Fruit fly (Drosophila melanogaster): ENCODE results near the gene f-cup.

Gene f-cup

DNA sequence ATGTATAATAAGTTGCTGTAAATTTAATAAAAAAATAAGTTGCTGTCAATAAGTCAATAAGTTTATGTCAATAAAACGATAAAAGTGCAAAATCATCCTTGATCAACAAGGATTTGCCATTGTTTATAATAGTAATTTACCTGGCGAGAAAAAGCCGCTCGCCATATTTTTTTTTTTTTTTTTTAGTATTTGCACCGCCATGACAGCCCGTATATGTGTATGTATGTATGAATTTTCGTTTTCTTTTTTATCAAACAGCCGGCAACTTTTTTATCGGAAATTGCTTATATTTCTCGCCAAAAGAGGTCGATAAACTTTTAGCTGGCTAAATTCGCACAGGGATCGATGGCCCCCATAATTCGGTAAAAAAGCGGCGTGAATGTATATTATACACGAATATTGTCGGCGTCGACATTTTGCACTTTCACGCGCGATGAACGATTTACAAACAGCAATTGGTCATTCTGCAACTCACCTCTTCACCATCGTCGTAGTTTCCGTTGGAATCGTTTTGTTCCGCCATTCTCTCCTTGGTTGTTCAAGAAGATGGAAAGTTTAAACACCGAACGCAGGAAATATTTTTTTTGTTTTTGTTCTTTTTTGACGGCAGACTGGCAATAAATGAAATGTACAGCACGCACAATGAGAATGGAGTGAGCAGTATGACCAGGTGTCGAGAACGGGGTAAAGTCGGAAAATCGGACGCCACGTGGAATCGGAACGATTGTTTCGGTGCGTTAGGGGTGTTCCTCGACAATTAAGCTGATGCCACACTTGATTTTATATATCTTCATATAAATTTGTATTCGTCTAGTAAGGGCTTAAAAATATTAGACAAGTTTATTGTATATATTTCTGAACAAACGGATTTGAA lies 40.5 kb downstream of the f-cup start, which contains the start of gene Hrb87F (continued):
- TF ChIP-seq CG8319 (GFP tag; optimal IDR thresholded peaks at IDR 0.05), result no peak
- no peak for TF ChIP-seq CG7368 (GFP tag; optimal IDR thresholded peaks at IDR 0.05)
- no peak for TF ChIP-seq Eip78C (GFP tag)
- TF ChIP-seq Met (GFP tag; optimal IDR thresholded peaks at IDR 0.05), result no peak
- no peak for TF ChIP-seq Sox102F (GFP tag; optimal IDR thresholded peaks at IDR 0.05)
- TF ChIP-seq Blimp-1 (GFP tag; optimal IDR thresholded peaks at IDR 0.05), result no peak
- peak; percentile 79 for TF ChIP-seq CG6854 (GFP tag; optimal IDR thresholded peaks at IDR 0.05)
- TF ChIP-seq CG15336 (GFP tag; IDR thresholded peaks at IDR 0.05), result no peak
- TF ChIP-seq CG11902 (GFP tag; optimal IDR thresholded peaks at IDR 0.05), result no peak
- no peak for TF ChIP-seq CG1621 (tag; optimal IDR thresholded peaks at IDR 0.05)
- no peak for TF ChIP-seq Ets21C (GFP tag; optimal IDR thresholded peaks at IDR 0.05)
- no peak for TF ChIP-seq Hr4 (GFP tag; optimal IDR thresholded peaks at IDR 0.05)
- peak; percentile 26 for TF ChIP-seq dsx (GFP tag; optimal IDR thresholded peaks at IDR 0.05; ENCODE audit: poor library complexity, severe bottlenecking)
- TF ChIP-seq CG8632 (GFP tag; optimal IDR thresholded peaks at IDR 0.05), result no peak
- no peak for TF ChIP-seq fd85E (GFP tag; optimal IDR thresholded peaks at IDR 0.05)
- no peak for TF ChIP-seq CG16779 (tag; optimal IDR thresholded peaks at IDR 0.05)
- no peak for TF ChIP-seq Eip75B (GFP tag; optimal IDR thresholded peaks at IDR 0.05)
- TF ChIP-seq Hr38 (GFP tag; optimal IDR thresholded peaks at IDR 0.05), result no peak
- TF ChIP-seq net (GFP tag; optimal IDR thresholded peaks at IDR 0.05), result no peak
- TF ChIP-seq achi (GFP tag; optimal IDR thresholded peaks at IDR 0.05), result no peak

DNA sequence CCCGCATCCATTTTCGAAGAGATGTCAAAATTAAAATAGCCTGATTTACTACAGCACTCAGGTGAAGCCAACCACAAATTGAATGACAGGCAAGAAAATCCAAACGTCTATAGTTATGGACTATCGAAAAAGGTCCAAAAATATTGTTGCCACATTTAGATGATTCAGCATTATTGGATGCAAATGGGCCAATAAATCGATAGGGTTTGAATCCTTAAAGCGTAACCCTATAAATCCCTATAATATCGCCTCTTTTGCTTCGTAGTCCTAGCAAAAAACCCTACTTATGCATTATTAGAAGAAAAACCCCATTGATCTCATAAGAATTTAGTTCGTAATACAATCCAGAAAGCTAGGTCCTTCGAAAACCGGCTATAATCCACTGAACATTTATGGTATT lies 44.3 kb downstream of the f-cup start, which contains the start of gene Rbp4:
Gene Rbp4, minus strand, starts transcription at position 101 of the 400 bp plus-strand sequence.
- TF ChIP-seq CG10631 (GFP tag; optimal IDR thresholded peaks at IDR 0.05) (no peak), CG34406 (GFP tag; optimal IDR thresholded peaks at IDR 0.05) (no peak)

DNA sequence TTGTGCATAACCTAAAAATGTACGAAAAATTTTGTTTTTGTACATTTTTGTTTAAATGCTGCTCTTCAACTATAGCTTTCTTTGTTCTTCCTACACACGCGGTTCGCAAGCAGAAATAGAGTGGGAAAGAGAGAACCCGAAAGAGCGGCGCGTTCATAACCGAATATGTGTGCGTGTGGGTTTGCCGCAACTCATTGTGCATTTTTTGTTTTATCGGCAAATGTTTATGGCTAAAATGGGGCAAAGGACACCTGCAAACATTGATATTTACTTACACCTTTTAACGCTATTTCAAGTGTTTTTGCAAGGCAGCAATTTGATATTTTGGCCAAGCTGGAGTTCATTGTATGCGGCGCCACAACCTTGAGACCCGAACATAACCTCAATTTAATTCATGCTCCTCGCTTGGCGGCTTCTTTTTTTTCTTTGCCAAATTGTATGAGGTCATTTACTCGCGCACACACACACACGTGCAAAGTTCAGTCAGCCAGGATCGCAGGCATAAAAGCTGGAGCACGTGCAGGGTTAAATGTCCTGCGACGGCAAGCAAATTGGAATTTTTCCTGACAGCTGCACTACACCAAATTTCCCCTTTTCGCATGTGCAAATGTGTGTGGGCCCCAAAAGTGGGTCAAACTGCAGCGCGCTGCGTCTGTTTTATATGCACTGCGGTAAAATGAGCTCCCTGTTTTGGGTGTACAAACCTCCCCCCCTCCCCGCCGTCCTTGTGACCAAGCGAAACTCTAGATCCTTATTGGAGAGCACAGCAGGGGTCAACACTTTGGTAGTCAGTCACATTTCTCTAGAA lies 52.7 kb downstream of the f-cup start:
- peak in 1 of 2 experiments; percentile 17 for TF ChIP-seq ss (GFP tag; optimal IDR thresholded peaks at IDR 0.05)
- TF ChIP-seq Sox14 (GFP tag; optimal IDR thresholded peaks at IDR 0.05), result peak; percentile 61
- TF ChIP-seq CG6792 (GFP tag; optimal IDR thresholded peaks at IDR 0.05), result no peak
- peak; percentile 52 for TF ChIP-seq Eip78C (GFP tag)
- TF ChIP-seq CG3919 (GFP tag; optimal IDR thresholded peaks at IDR 0.05), result no peak
- TF ChIP-seq Ets21C (GFP tag; optimal IDR thresholded peaks at IDR 0.05), result no peak
- TF ChIP-seq vri (GFP tag; optimal IDR thresholded peaks at IDR 0.05), result no peak

DNA sequence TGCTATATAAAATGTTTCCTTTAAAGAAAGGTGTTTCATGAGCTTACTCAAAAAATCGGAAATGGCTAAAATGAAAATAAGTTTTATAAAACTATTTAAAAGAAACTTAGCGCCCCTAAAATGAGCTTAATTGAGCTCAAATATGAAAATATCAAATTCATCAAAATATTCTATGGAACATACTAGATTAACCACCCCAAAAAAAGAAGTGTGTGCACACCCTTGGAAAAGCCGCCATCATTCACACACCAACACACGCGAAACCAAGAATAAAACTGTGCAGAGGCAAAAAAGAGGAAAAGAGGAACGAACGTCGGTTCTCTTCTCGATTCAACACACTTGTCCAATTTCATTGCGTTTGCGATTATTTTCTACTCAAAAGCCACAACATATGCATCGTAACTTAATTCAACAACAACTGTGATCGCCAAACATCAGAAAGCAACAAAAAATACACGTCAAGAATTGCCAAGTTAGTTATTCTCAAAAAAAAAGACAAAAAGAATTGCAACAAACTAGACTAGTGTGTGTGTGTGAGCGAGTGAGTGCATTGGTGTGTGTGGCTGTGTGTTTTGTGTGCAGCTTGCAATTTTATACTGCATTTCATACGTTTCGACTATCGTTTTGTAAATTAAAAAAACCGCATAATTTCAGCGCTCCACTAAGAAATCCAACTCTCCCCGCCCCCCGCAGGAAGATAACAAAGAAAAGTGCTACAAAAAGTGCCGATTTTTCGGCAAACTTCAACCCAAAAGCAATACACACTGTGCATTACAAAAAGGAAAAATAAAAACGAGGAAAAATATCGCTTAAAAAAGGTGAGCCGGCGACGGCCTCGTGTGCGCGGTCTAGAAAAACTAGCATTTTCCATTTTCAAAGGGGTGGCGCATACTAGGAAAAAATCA lies 53.7 kb downstream of the f-cup start, which contains the start of gene rin:
Gene rin, plus strand, starts transcription at position 276 of the 905 bp plus-strand sequence.
- TF ChIP-seq CG1621 (tag; optimal IDR thresholded peaks at IDR 0.05), result peak; percentile 42
- TF ChIP-seq Met (GFP tag; optimal IDR thresholded peaks at IDR 0.05), result no peak
- no peak for TF ChIP-seq Lpt (GFP tag; optimal IDR thresholded peaks at IDR 0.05)
- TF ChIP-seq CG32006 (GFP tag; optimal IDR thresholded peaks at IDR 0.05), result no peak
- no peak for TF ChIP-seq Eip93F (GFP tag; optimal IDR thresholded peaks at IDR 0.05)
- peak; percentile 21 for TF ChIP-seq dac (GFP tag; optimal IDR thresholded peaks at IDR 0.05)
- peak; percentile 81 for TF ChIP-seq CG9139 (GFP tag; optimal IDR thresholded peaks at IDR 0.05)
- TF ChIP-seq fkh (GFP tag; optimal IDR thresholded peaks at IDR 0.05), result no peak
- no peak for TF ChIP-seq CG34406 (GFP tag; optimal IDR thresholded peaks at IDR 0.05)
- TF ChIP-seq CG11762 (GFP tag; optimal IDR thresholded peaks at IDR 0.05; ENCODE audit: insufficient read depth), result no peak
- no peak for TF ChIP-seq CG10631 (GFP tag; optimal IDR thresholded peaks at IDR 0.05)
- peak; percentile 25 for TF ChIP-seq CG31627 (GFP tag; optimal IDR thresholded peaks at IDR 0.05)
- no peak for TF ChIP-seq CG11294 (GFP tag; IDR thresholded peaks at IDR 0.05)
- TF ChIP-seq CG11902 (GFP tag; optimal IDR thresholded peaks at IDR 0.05), result no peak
- no peak for TF ChIP-seq Eip75B (GFP tag; optimal IDR thresholded peaks at IDR 0.05)
- TF ChIP-seq fd59A (GFP tag; optimal IDR thresholded peaks at IDR 0.05), result no peak
- no peak for TF ChIP-seq Ets21C (GFP tag; optimal IDR thresholded peaks at IDR 0.05)
- peak; percentile 41 for TF ChIP-seq Eip78C (GFP tag)
- no peak for TF ChIP-seq salr (GFP tag; optimal IDR thresholded peaks at IDR 0.05)
- TF ChIP-seq svp (GFP tag), result no peak
- peak; percentile 18 for TF ChIP-seq Hr39 (GFP tag; optimal IDR thresholded peaks at IDR 0.05)
- TF ChIP-seq acj6 (GFP tag; optimal IDR thresholded peaks at IDR 0.05), result no peak
